Fruit fly (Drosophila melanogaster): ENCODE results near the gene Tlk.

Tlk gene

DNA sequence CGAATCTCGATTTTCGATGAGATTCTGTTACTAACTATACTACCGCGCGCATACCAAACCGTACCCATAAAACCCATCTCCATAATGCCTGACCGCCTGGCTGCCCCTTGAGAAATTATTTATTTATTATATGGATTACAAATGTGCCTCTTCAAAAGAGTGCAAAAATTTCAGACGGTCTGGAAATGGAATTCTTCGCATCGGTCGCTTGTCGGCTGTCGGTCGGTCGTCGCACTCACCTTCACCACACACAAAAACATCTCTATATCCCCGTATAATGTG is 22.9 kb downstream of the Tlk start:
- TF ChIP-seq Hr96 (GFP tag; optimal IDR thresholded peaks at IDR 0.05), result no peak
- no peak for TF ChIP-seq CG12768 (GFP tag; optimal IDR thresholded peaks at IDR 0.05)
- no peak for TF ChIP-seq CG5204 (GFP tag; optimal IDR thresholded peaks at IDR 0.05)
- no peak for TF ChIP-seq ovo (GFP tag; optimal IDR thresholded peaks at IDR 0.05)
- TF ChIP-seq CG33017 (tag; optimal IDR thresholded peaks at IDR 0.05), result no peak
- no peak for TF ChIP-seq cic (GFP tag; optimal IDR thresholded peaks at IDR 0.05)
- TF ChIP-seq bab1 (GFP tag; optimal IDR thresholded peaks at IDR 0.05), result no peak
- no peak for TF ChIP-seq cnc (optimal IDR thresholded peaks at IDR 0.05)
- TF ChIP-seq Mnt (GFP tag; optimal IDR thresholded peaks at IDR 0.05), result no peak

DNA sequence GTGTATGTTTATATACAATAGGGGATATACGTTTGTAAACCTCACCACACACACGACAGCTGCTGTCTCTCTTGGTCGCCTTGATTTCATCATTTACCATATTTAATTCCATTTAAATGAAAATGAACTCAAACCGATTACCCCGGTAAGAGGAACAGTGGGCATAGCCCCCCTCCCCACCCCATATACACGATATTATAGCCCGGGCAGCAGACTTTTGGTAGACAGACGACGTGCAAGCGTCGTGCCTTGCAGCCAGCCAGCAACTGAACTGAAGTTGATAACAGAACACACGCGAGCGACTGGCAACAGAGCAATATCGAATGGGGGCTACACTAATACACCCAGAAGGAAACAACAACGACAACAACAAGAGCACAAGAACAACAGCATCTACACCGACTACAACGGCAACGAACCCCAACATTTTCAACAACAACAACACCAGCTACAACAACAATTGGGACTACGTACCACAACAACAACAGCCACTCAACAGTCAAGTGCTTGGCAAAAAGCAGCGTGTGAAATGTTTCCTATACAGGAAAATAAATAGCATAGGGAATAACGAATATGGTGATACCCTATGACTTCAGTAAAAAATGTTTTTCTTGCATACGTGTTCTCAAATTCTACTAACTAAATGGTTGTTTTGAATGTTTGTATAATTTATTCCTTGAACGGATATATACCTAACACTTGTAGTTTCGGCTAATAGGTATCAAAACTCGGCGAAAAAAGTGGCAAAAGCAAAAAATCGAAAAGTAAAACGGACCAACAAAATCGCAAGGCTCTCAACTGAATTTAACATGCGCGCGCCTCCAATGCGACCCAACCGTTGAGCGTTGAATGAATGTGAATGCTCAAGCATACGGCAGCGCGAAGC is 23.4 kb downstream of the Tlk start:
- TF ChIP-seq ovo (GFP tag; optimal IDR thresholded peaks at IDR 0.05), result no peak
- TF ChIP-seq toe (GFP tag; optimal IDR thresholded peaks at IDR 0.05), result peak; percentile 32
- TF ChIP-seq CG14711 (tag; optimal IDR thresholded peaks at IDR 0.05), result peak; percentile 79
- peak; percentile 95 for TF ChIP-seq kay (GFP tag; ENCODE audit: borderline replicate concordance)
- TF ChIP-seq bab1 (GFP tag; optimal IDR thresholded peaks at IDR 0.05), result peak; percentile 44
- peak; percentile 46 for TF ChIP-seq cic (GFP tag; optimal IDR thresholded peaks at IDR 0.05)
- TF ChIP-seq CG12768 (GFP tag; optimal IDR thresholded peaks at IDR 0.05), result peak; percentile 69
- no peak for TF ChIP-seq cnc (optimal IDR thresholded peaks at IDR 0.05)
- TF ChIP-seq Mnt (GFP tag; optimal IDR thresholded peaks at IDR 0.05), result peak; percentile 61
- TF ChIP-seq CG1620 (GFP tag; optimal IDR thresholded peaks at IDR 0.05), result no peak
- no peak for TF ChIP-seq CG11617 (GFP tag; optimal IDR thresholded peaks at IDR 0.05)
- peak; percentile 23 for TF ChIP-seq Hr96 (GFP tag; optimal IDR thresholded peaks at IDR 0.05)
- no peak for TF ChIP-seq Clk (GFP tag; optimal IDR thresholded peaks at IDR 0.05)
- peak; percentile 72 for TF ChIP-seq CG7101 (tag; optimal IDR thresholded peaks at IDR 0.05)
- no peak for TF ChIP-seq Crg-1 (GFP tag; optimal IDR thresholded peaks at IDR 0.05)
- peak; percentile 38 for TF ChIP-seq CG33017 (tag; optimal IDR thresholded peaks at IDR 0.05)
- peak; percentile 4 for TF ChIP-seq CG5204 (GFP tag; optimal IDR thresholded peaks at IDR 0.05)
- TF ChIP-seq pad (GFP tag; optimal IDR thresholded peaks at IDR 0.05), result peak; percentile 20
- no peak for TF ChIP-seq CG7045 (GFP tag; optimal IDR thresholded peaks at IDR 0.05)
- peak; percentile 36 for TF ChIP-seq tj (GFP tag; optimal IDR thresholded peaks at IDR 0.05)

DNA sequence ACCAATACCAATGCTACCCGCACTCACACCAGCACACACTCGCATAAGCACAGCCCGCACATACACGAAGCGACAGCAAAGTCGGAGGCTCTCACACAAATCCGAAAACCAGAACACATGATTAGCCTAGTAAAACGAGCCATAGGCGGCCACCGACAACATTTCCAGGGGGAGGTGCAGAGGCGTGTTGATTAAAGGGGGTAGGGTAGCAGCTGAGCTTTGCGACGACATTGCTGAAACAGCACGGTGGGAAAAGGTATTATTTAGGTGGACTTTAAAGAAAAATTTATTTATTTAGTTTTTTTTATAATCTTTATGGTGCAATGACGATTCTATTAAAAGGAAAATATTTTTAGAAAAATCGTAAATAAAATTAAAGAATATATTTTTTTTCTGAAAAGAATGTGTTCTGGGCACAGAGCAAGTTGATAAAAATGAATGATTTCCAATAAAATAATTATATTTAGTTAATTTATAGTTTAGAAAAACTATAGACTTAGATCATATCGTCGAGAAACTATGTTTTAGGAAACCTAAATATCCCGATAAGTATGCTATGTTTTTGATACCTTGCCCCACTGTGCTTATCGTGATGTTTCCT is 24.2 kb downstream of the Tlk start:
- TF ChIP-seq Crg-1 (GFP tag; optimal IDR thresholded peaks at IDR 0.05), result peak; percentile 17
- TF ChIP-seq cic (GFP tag; optimal IDR thresholded peaks at IDR 0.05), result no peak
- no peak for TF ChIP-seq bab1 (GFP tag; optimal IDR thresholded peaks at IDR 0.05)
- peak; percentile 8 for TF ChIP-seq CG33017 (tag; optimal IDR thresholded peaks at IDR 0.05)
- peak; percentile 72 for TF ChIP-seq CG7101 (tag; optimal IDR thresholded peaks at IDR 0.05)
- peak; percentile 82 for TF ChIP-seq pad (GFP tag; optimal IDR thresholded peaks at IDR 0.05)
- TF ChIP-seq Hr96 (GFP tag; optimal IDR thresholded peaks at IDR 0.05), result no peak
- peak; percentile 65 for TF ChIP-seq Mnt (GFP tag; optimal IDR thresholded peaks at IDR 0.05)
- no peak for TF ChIP-seq CG1620 (GFP tag; optimal IDR thresholded peaks at IDR 0.05)
- TF ChIP-seq Clk (GFP tag; optimal IDR thresholded peaks at IDR 0.05), result no peak
- no peak for TF ChIP-seq CG12768 (GFP tag; optimal IDR thresholded peaks at IDR 0.05)
- TF ChIP-seq CG14711 (tag; optimal IDR thresholded peaks at IDR 0.05), result peak; percentile 69
- peak; percentile 93 for TF ChIP-seq CG11617 (GFP tag; optimal IDR thresholded peaks at IDR 0.05)
- peak; percentile 91 for TF ChIP-seq tj (GFP tag; optimal IDR thresholded peaks at IDR 0.05)
- peak; percentile 63 for TF ChIP-seq kay (GFP tag; ENCODE audit: borderline replicate concordance)
- no peak for TF ChIP-seq ovo (GFP tag; optimal IDR thresholded peaks at IDR 0.05)
- no peak for TF ChIP-seq cnc (optimal IDR thresholded peaks at IDR 0.05)
- peak; percentile 74 for TF ChIP-seq CG7045 (GFP tag; optimal IDR thresholded peaks at IDR 0.05)
- peak; percentile 25 for TF ChIP-seq CG5204 (GFP tag; optimal IDR thresholded peaks at IDR 0.05)
- no peak for TF ChIP-seq toe (GFP tag; optimal IDR thresholded peaks at IDR 0.05)

DNA sequence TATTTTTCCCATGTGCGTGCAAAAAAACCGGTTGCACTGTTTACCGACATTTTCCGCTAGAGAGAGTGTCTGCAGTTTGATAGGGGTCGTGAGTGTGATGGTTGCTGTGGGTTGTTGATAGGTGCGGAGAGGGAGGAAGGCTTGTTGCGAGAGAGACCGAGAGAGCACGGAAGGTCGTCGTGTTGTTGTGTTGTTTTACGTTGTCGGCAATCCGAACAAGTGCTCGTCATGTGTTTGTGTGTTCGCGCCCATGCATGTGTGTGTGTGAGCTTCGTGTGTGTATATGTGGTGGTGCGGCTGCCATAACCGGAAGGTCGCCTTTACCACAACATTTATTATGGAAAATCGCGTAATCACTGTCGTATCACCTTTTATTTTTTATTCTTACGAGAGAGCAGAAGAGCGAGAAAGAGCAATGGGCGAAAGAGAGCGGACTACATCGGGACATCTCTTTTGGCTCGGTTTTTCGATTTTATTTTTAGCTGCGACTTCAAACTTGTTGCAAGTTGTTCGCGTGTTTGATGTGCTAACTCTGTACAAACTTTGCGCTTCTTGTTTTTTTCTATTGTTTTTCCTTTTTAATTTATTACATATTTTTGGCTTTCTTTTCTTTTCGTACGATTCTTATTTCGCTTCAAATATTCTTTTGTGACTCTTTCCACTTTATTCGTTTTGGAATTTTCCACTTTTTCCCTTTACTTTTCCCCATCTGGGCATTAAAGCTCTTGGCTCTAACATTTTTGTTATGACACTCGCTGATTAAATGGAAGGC is 24.9 kb downstream of the Tlk start:
- TF ChIP-seq kay (GFP tag; ENCODE audit: borderline replicate concordance) (peak; percentile 91), Clk (GFP tag; optimal IDR thresholded peaks at IDR 0.05) (no peak), Hr96 (GFP tag; optimal IDR thresholded peaks at IDR 0.05) (peak; percentile 25), Mnt (GFP tag; optimal IDR thresholded peaks at IDR 0.05) (peak; percentile 91), CG33017 (tag; optimal IDR thresholded peaks at IDR 0.05) (no peak), CG11617 (GFP tag; optimal IDR thresholded peaks at IDR 0.05) (no peak), cnc (optimal IDR thresholded peaks at IDR 0.05) (no peak), tj (GFP tag; optimal IDR thresholded peaks at IDR 0.05) (peak; percentile 20), cic (GFP tag; optimal IDR thresholded peaks at IDR 0.05) (peak; percentile 89), CG7101 (tag; optimal IDR thresholded peaks at IDR 0.05) (no peak), CG12768 (GFP tag; optimal IDR thresholded peaks at IDR 0.05) (peak; percentile 34), CG5204 (GFP tag; optimal IDR thresholded peaks at IDR 0.05) (no peak), CG14711 (tag; optimal IDR thresholded peaks at IDR 0.05) (no peak), bab1 (GFP tag; optimal IDR thresholded peaks at IDR 0.05) (peak; percentile 62), toe (GFP tag; optimal IDR thresholded peaks at IDR 0.05) (no peak), pad (GFP tag; optimal IDR thresholded peaks at IDR 0.05) (peak; percentile 26), ovo (GFP tag; optimal IDR thresholded peaks at IDR 0.05) (peak; percentile 82), CG7045 (GFP tag; optimal IDR thresholded peaks at IDR 0.05) (no peak), CG1620 (GFP tag; optimal IDR thresholded peaks at IDR 0.05) (peak; percentile 10), Crg-1 (GFP tag; optimal IDR thresholded peaks at IDR 0.05) (no peak)

DNA sequence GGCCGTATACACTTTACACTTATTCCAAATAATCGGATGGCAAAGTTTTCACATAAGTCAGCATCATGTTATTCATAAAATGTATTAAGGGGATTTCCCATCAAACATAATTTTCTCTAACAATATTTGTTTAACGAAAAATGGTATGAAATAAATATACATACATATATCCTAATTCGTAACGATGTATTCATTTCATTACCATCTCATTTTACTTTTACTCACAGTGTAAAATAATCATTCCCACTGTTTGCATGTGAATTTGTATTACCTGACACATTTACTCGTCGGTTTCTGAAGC is 25.4 kb downstream of the Tlk start:
- TF ChIP-seq pad (GFP tag; optimal IDR thresholded peaks at IDR 0.05) (no peak), CG7101 (tag; optimal IDR thresholded peaks at IDR 0.05) (peak; percentile 24)
